Fruit fly (Drosophila melanogaster) whole organism, prepupa: ENCODE data around the gene Osbp.

Experiments used
- Blimp-1 ChIP-seq: fragments of 200-800 bp; sonication (Bioruptor generic); optimal IDR thresholded peaks from 3 replicates; lab custom pipeline; 2017; ENCODE audit warnings: missing biosample characterization, missing genetic modification characterization, mild to moderate bottlenecking, moderate library complexity, missing genetic modification reagents
- CG10631 ChIP-seq: fragments of 200-800 bp; sonication (Bioruptor generic); optimal IDR thresholded peaks from 2 replicates; lab custom pipeline; 2016; ENCODE audit warnings: missing biosample characterization, missing genetic modification characterization
- CG10669 ChIP-seq: fragments of 200-800 bp; sonication (Bioruptor generic); optimal IDR thresholded peaks from 3 replicates; lab custom pipeline; 2018; ENCODE audit warnings: missing biosample characterization, mild to moderate bottlenecking, missing genetic modification characterization, moderate library complexity
- CG11294 ChIP-seq: fragments of 200-800 bp; sonication (Bioruptor generic); IDR thresholded peaks from 2 replicates; pipeline ENCODE4 v1.3.6; 2022; ENCODE audit warnings: missing biosample characterization, missing genetic modification characterization
- CG11762 ChIP-seq: fragments of 200-800 bp; sonication (Bioruptor generic); optimal IDR thresholded peaks from 3 replicates; lab custom pipeline; 2016; ENCODE audit warnings: missing biosample characterization, missing genetic modification characterization; ENCODE audit not compliant: insufficient read depth
- CG11902 ChIP-seq: fragments of 200-800 bp; sonication (Bioruptor generic); optimal IDR thresholded peaks from 3 replicates; lab custom pipeline; 2016; ENCODE audit warnings: missing biosample characterization, missing genetic modification characterization
- CG1621 ChIP-seq: fragments of 200-800 bp; sonication (Bioruptor generic); optimal IDR thresholded peaks from 3 replicates; lab custom pipeline; 2018; ENCODE audit warnings: missing biosample characterization, mild to moderate bottlenecking, missing genetic modification characterization
- CG16779 ChIP-seq: fragments of 200-800 bp; sonication (Bioruptor generic); optimal IDR thresholded peaks from 3 replicates; lab custom pipeline; 2017; ENCODE audit warnings: missing biosample characterization, mild to moderate bottlenecking, missing genetic modification characterization
- CG31627 ChIP-seq: fragments of 200-800 bp; sonication (Bioruptor generic); optimal IDR thresholded peaks from 3 replicates; lab custom pipeline; 2016; ENCODE audit warnings: missing biosample characterization, missing genetic modification characterization
- CG32006 ChIP-seq: fragments of 200-800 bp; sonication (Bioruptor generic); optimal IDR thresholded peaks from 3 replicates; lab custom pipeline; 2017; ENCODE audit warnings: missing biosample characterization, mild to moderate bottlenecking, missing genetic modification characterization
- CG34406 ChIP-seq: fragments of 200-800 bp; sonication (Bioruptor generic); optimal IDR thresholded peaks from 3 replicates; lab custom pipeline; 2016; ENCODE audit warnings: missing biosample characterization, missing genetic modification characterization
- CG3919 ChIP-seq: fragments of 200-800 bp; sonication (Bioruptor generic); optimal IDR thresholded peaks from 3 replicates; lab custom pipeline; 2016; ENCODE audit warnings: missing biosample characterization, missing genetic modification characterization
- CG4318 ChIP-seq: fragments of 200-800 bp; sonication (Bioruptor generic); optimal IDR thresholded peaks from 3 replicates; lab custom pipeline; 2017; ENCODE audit warnings: missing biosample characterization, mild to moderate bottlenecking, missing genetic modification characterization
- CG6163 ChIP-seq: fragments of 200-800 bp; sonication (Bioruptor generic); IDR thresholded peaks from 3 replicates; pipeline ENCODE4 v1.3.6; 2022; ENCODE audit warnings: missing biosample characterization, missing genetic modification characterization
- CG6276 ChIP-seq: fragments of 200-800 bp; sonication (Bioruptor generic); optimal IDR thresholded peaks from 2 replicates; lab custom pipeline; 2017; ENCODE audit warnings: missing biosample characterization, mild to moderate bottlenecking, missing genetic modification characterization
- CG6792 ChIP-seq: fragments of 200-800 bp; sonication (Bioruptor generic); optimal IDR thresholded peaks from 3 replicates; lab custom pipeline; 2016; ENCODE audit warnings: missing biosample characterization, missing genetic modification characterization
- CG6808 ChIP-seq: fragments of 200-800 bp; sonication (Bioruptor generic); optimal IDR thresholded peaks from 3 replicates; lab custom pipeline; 2017; ENCODE audit warnings: missing biosample characterization, missing genetic modification characterization, mild to moderate bottlenecking, moderate library complexity, missing genetic modification reagents
- CG6854 ChIP-seq: fragments of 200-800 bp; sonication (Bioruptor generic); optimal IDR thresholded peaks from 2 replicates; lab custom pipeline; 2017; ENCODE audit warnings: missing biosample characterization, mild to moderate bottlenecking, missing genetic modification characterization
- CG8119 ChIP-seq: fragments of 200-800 bp; sonication (Bioruptor generic); IDR thresholded peaks from 3 replicates; pipeline ENCODE4 v1.3.6; 2022; ENCODE audit warnings: missing biosample characterization, missing genetic modification characterization
- CG8319 ChIP-seq: fragments of 200-800 bp; sonication (Bioruptor generic); optimal IDR thresholded peaks from 3 replicates; lab custom pipeline; 2016; ENCODE audit warnings: missing biosample characterization, missing genetic modification characterization
- CG8632 ChIP-seq: fragments of 200-800 bp; sonication (Bioruptor generic); optimal IDR thresholded peaks from 3 replicates; lab custom pipeline; 2016; ENCODE audit warnings: missing biosample characterization, missing genetic modification characterization
- CG9139 ChIP-seq: fragments of 200-800 bp; sonication (Bioruptor generic); optimal IDR thresholded peaks from 3 replicates; lab custom pipeline; 2017; ENCODE audit warnings: missing biosample characterization, mild to moderate bottlenecking, missing genetic modification characterization
- Eip75B ChIP-seq: fragments of 200-800 bp; sonication (Bioruptor generic); optimal IDR thresholded peaks from 3 replicates; lab custom pipeline; 2016; ENCODE audit warnings: missing biosample characterization, missing genetic modification characterization
- Eip78C ChIP-seq: fragments of 200-800 bp; sonication (Bioruptor generic); peaks from one replicate; lab custom pipeline; 2016; ENCODE audit warnings: missing biosample characterization, missing genetic modification characterization
- Ets96B ChIP-seq: fragments of 200-800 bp; optimal IDR thresholded peaks from 2 replicates; lab custom pipeline; 2019; ENCODE audit warnings: missing biosample characterization, mild to moderate bottlenecking, missing genetic modification characterization, moderate library complexity
- Hr39 ChIP-seq: fragments of 200-800 bp; sonication (Bioruptor generic); optimal IDR thresholded peaks from 2 replicates; lab custom pipeline; 2016; ENCODE audit warnings: missing biosample characterization, missing genetic modification characterization
- Met ChIP-seq: fragments of 200-800 bp; sonication (Bioruptor generic); optimal IDR thresholded peaks from 3 replicates; lab custom pipeline; 2016; ENCODE audit warnings: missing biosample characterization, missing genetic modification characterization
- OdsH ChIP-seq: fragments of 200-800 bp; sonication (Bioruptor generic); optimal IDR thresholded peaks from 3 replicates; lab custom pipeline; 2016; ENCODE audit warnings: missing biosample characterization, missing genetic modification characterization
- Smox ChIP-seq: fragments of 200-800 bp; sonication (Bioruptor generic); optimal IDR thresholded peaks from 3 replicates; lab custom pipeline; 2016; ENCODE audit warnings: missing biosample characterization, missing genetic modification characterization
- Sox102F ChIP-seq: fragments of 200-800 bp; sonication (Bioruptor generic); optimal IDR thresholded peaks from 2 replicates; lab custom pipeline; 2016; ENCODE audit warnings: missing biosample characterization, mild to moderate bottlenecking, missing genetic modification characterization
- Sox14 ChIP-seq: fragments of 200-800 bp; sonication (Bioruptor generic); optimal IDR thresholded peaks from 3 replicates; lab custom pipeline; 2016; ENCODE audit warnings: missing biosample characterization, missing genetic modification characterization
- achi ChIP-seq: fragments of 200-800 bp; sonication (Bioruptor generic); optimal IDR thresholded peaks from 3 replicates; lab custom pipeline; 2016; ENCODE audit warnings: missing biosample characterization, missing genetic modification characterization
- acj6 ChIP-seq: fragments of 200-800 bp; sonication (Bioruptor generic); optimal IDR thresholded peaks from 3 replicates; lab custom pipeline; 2016; ENCODE audit warnings: missing biosample characterization, missing genetic modification characterization
- cyc ChIP-seq: fragments of 200-800 bp; sonication (Bioruptor generic); optimal IDR thresholded peaks from 3 replicates; lab custom pipeline; 2016; ENCODE audit warnings: missing biosample characterization, missing genetic modification characterization
- dac ChIP-seq: fragments of 200-800 bp; sonication (Bioruptor generic); optimal IDR thresholded peaks from 2 replicates; lab custom pipeline; 2017; ENCODE audit warnings: missing biosample characterization, mild to moderate bottlenecking, missing genetic modification characterization
- dsx ChIP-seq: fragments of 200-800 bp; optimal IDR thresholded peaks from 3 replicates; lab custom pipeline; 2019; ENCODE audit warnings: missing biosample characterization, mild to moderate bottlenecking, missing genetic modification characterization, moderate library complexity; ENCODE audit not compliant: poor library complexity, severe bottlenecking
- eg ChIP-seq: fragments of 200-800 bp; sonication (Bioruptor generic); IDR thresholded peaks from 3 replicates; pipeline ENCODE4 v1.3.6; 2022; ENCODE audit warnings: missing biosample characterization, missing genetic modification characterization
- esn ChIP-seq: fragments of 200-800 bp; sonication (Bioruptor generic); optimal IDR thresholded peaks from 2 replicates; lab custom pipeline; 2016; ENCODE audit warnings: missing biosample characterization, mild to moderate bottlenecking, missing genetic modification characterization, moderate library complexity
- fd59A ChIP-seq: fragments of 200-800 bp; sonication (Bioruptor generic); optimal IDR thresholded peaks from 2 replicates; lab custom pipeline; 2017; ENCODE audit warnings: missing biosample characterization, mild to moderate bottlenecking, missing genetic modification characterization, missing genetic modification reagents
- fd85E ChIP-seq: fragments of 200-800 bp; sonication (Bioruptor generic); optimal IDR thresholded peaks from 3 replicates; lab custom pipeline; 2016; ENCODE audit warnings: missing biosample characterization, missing genetic modification characterization
- lz ChIP-seq: fragments of 200-800 bp; sonication (Bioruptor generic); optimal IDR thresholded peaks from 3 replicates; lab custom pipeline; 2016; ENCODE audit warnings: missing biosample characterization, missing genetic modification characterization
- pdm3 ChIP-seq: fragments of 200-800 bp; sonication (Bioruptor generic); optimal IDR thresholded peaks from 3 replicates; lab custom pipeline; 2016; ENCODE audit warnings: missing biosample characterization, missing genetic modification characterization
- salr ChIP-seq, 2 experiments: fragments of 200-800 bp; sonication (Bioruptor generic); optimal IDR thresholded peaks; 3 replicates each; lab custom pipeline; 2016 to 2018; ENCODE audit warnings: missing biosample characterization in 2 of 2, missing genetic modification characterization in 2 of 2, mild to moderate bottlenecking in 1 of 2
- spab ChIP-seq: fragments of 200-800 bp; sonication (Bioruptor generic); optimal IDR thresholded peaks from 2 replicates; lab custom pipeline; 2017; ENCODE audit warnings: missing biosample characterization, mild to moderate bottlenecking, missing genetic modification characterization, missing genetic modification reagents
- ss ChIP-seq, 2 experiments: fragments of 200-800 bp; sonication (Bioruptor generic); optimal IDR thresholded peaks; 2 replicates in 1 of 2; 3 replicates in 1 of 2; lab custom pipeline; 2017 to 2018; ENCODE audit warnings: mild to moderate bottlenecking in 2 of 2, missing biosample characterization in 2 of 2, missing genetic modification characterization in 2 of 2, moderate library complexity in 1 of 2
- svp ChIP-seq: fragments of 200-800 bp; sonication (Bioruptor generic); peaks from one replicate; lab custom pipeline; 2016; ENCODE audit warnings: missing biosample characterization, missing genetic modification characterization
- topi ChIP-seq: fragments of 200-800 bp; sonication (Bioruptor generic); optimal IDR thresholded peaks from 3 replicates; lab custom pipeline; 2016; ENCODE audit warnings: missing biosample characterization, missing genetic modification characterization
- vri ChIP-seq: fragments of 200-800 bp; sonication (Bioruptor generic); optimal IDR thresholded peaks from 3 replicates; lab custom pipeline; 2016; ENCODE audit warnings: missing biosample characterization, mild to moderate bottlenecking, missing genetic modification characterization

Gene Osbp

DNA sequence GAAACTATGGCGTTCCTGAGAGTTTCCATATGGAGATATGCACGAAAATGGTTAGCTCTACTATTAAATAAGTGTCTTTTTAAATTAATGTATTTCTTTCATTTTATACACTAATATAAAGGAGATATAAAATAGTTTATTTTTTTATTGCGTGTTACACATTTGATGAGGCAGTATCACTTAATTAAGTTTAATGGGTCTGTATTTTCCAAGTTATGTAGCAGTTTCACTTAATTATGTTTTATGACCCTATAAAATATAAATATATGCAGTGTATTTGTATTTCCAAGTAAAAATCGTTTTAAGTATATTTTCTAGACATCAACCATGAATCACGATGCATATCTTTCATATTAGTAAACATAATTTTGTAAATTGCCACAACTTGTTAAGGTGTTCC lies 28.6 kb upstream of the Osbp start:
- TF ChIP-seq CG6808 (GFP tag; lab: Kevin White, UChicago) = no peak
- peak; percentile 3 for TF ChIP-seq CG8632 (GFP tag; lab: Kevin White, UChicago)
- no peak for TF ChIP-seq Ets96B (tag; lab: Kevin White, UChicago)
- TF ChIP-seq CG34406 (GFP tag; lab: Kevin White, UChicago) = no peak
- no peak for TF ChIP-seq CG6792 (GFP tag; lab: Kevin White, UChicago)
- no peak for TF ChIP-seq Blimp-1 (GFP tag; lab: Kevin White, UChicago)
- TF ChIP-seq eg (GFP tag; lab: Robert Waterston, UW) = no peak
- TF ChIP-seq achi (GFP tag; lab: Kevin White, UChicago) = no peak
- TF ChIP-seq fd85E = no peak
- no peak for TF ChIP-seq CG9139 (GFP tag; lab: Kevin White, UChicago)
- TF ChIP-seq esn (GFP tag; lab: Kevin White, UChicago) = peak; percentile 28
- TF ChIP-seq Eip78C (GFP tag; lab: Kevin White, UChicago) = peak; percentile 37
- peak; percentile 21 for TF ChIP-seq CG4318 (GFP tag; lab: Kevin White, UChicago)
- TF ChIP-seq fd59A (GFP tag; lab: Kevin White, UChicago) = no peak
- TF ChIP-seq CG16779 (tag; lab: Kevin White, UChicago) = no peak
- no peak for TF ChIP-seq CG11294 (GFP tag; lab: Robert Waterston, UW)
- no peak for TF ChIP-seq dac (GFP tag; lab: Kevin White, UChicago)
- no peak for TF ChIP-seq CG11902 (GFP tag; lab: Kevin White, UChicago)
- peak; percentile 25 for TF ChIP-seq OdsH (GFP tag; lab: Kevin White, UChicago)
- no peak for TF ChIP-seq pdm3 (GFP tag; lab: Kevin White, UChicago)
- peak; percentile 33 for TF ChIP-seq Met (GFP tag; lab: Kevin White, UChicago)
- TF ChIP-seq CG1621 (tag; lab: Kevin White, UChicago) = no peak
- peak; percentile 19 for TF ChIP-seq Smox
- TF ChIP-seq dsx = no peak
- peak; percentile 22 for TF ChIP-seq Sox102F (GFP tag; lab: Kevin White, UChicago)
- peak; percentile 77 for TF ChIP-seq svp (GFP tag; lab: Kevin White, UChicago)
- TF ChIP-seq CG8119 (GFP tag; lab: Robert Waterston, UW) = no peak
- peak; percentile 16 for TF ChIP-seq Hr39 (GFP tag; lab: Kevin White, UChicago)
- no peak for TF ChIP-seq CG6276 (GFP tag; lab: Kevin White, UChicago)
- peak; percentile 63 for TF ChIP-seq CG32006 (GFP tag; lab: Kevin White, UChicago)
- TF ChIP-seq CG6854 (GFP tag; lab: Kevin White, UChicago) = no peak

dm6 chr3R:24965403-24965802 lies 27.4 kb upstream of the Osbp start:
- TF ChIP-seq spab (GFP tag; lab: Kevin White, UChicago) (no peak), acj6 (GFP tag; lab: Kevin White, UChicago) (peak; percentile 34), CG3919 (peak; percentile 41), svp (GFP tag; lab: Kevin White, UChicago) (peak; percentile 67), Sox102F (GFP tag; lab: Kevin White, UChicago) (peak; percentile 16), OdsH (GFP tag; lab: Kevin White, UChicago) (peak; percentile 25), Sox14 (GFP tag; lab: Kevin White, UChicago) (peak; percentile 31), Ets96B (tag; lab: Kevin White, UChicago) (no peak), vri (GFP tag; lab: Kevin White, UChicago) (peak; percentile 43), Eip78C (GFP tag; lab: Kevin White, UChicago) (peak; percentile 81), CG8319 (no peak), CG16779 (tag; lab: Kevin White, UChicago) (no peak), Eip75B (GFP tag; lab: Kevin White, UChicago) (peak; percentile 17), lz (GFP tag; lab: Kevin White, UChicago) (peak; percentile 6), CG10669 (no peak), CG11762 (GFP tag; lab: Kevin White, UChicago) (no peak), Met (GFP tag; lab: Kevin White, UChicago) (peak; percentile 34), eg (GFP tag; lab: Robert Waterston, UW) (no peak; the same call in 2 of the 3 replicates), Hr39 (GFP tag; lab: Kevin White, UChicago) (peak; percentile 46), CG10631 (GFP tag; lab: Kevin White, UChicago) (peak; percentile 37), CG32006 (GFP tag; lab: Kevin White, UChicago) (peak; percentile 6), CG9139 (GFP tag; lab: Kevin White, UChicago) (no peak), esn (GFP tag; lab: Kevin White, UChicago) (peak; percentile 58), Smox (peak; percentile 24), ss (GFP tag; optimal IDR thresholded peaks at IDR 0.05; lab: Kevin White, UChicago) (peak in 1 of 2 experiments; percentile 12), CG31627 (peak; percentile 38), salr (GFP tag; optimal IDR thresholded peaks at IDR 0.05; lab: Kevin White, UChicago) (peak; percentile 1 to 49), achi (GFP tag; lab: Kevin White, UChicago) (peak; percentile 7), Blimp-1 (GFP tag; lab: Kevin White, UChicago) (no peak), cyc (peak; percentile 26), topi (GFP tag; lab: Kevin White, UChicago) (peak; percentile 34), CG6163 (0 out of 3 replicates have a peak, but pooled peaks have one; percentile 13)
